Worm (Caenorhabditis elegans) whole organism, L1 larva: ENCODE data around the gene ZC317.6.
A peak's percentile ranks its signal among the peaks of the same experiment; 100 is the strongest.

Experiments used
- C16A3.4 ChIP-seq: fragments of 150-350 bp; optimal IDR thresholded peaks from 2 replicates; lab custom pipeline; 2014; ENCODE audit warnings: missing biosample characterization, missing genetic modification characterization
- Y116A8C.19 ChIP-seq: sonication (generic microtip); optimal IDR thresholded peaks from 2 replicates; lab custom pipeline; 2016; ENCODE audit warnings: missing compliant biosample characterization, missing genetic modification characterization, borderline replicate concordance
- alr-1 ChIP-seq: fragments of 200-800 bp; sonication (Bioruptor generic); optimal IDR thresholded peaks from 2 replicates; lab custom pipeline; 2018; ENCODE audit warnings: borderline replicate concordance, mild to moderate bottlenecking, missing genetic modification characterization, missing compliant biosample characterization
- ceh-8 ChIP-seq: fragments of 200-800 bp; sonication (Bioruptor generic); optimal IDR thresholded peaks from 2 replicates; lab custom pipeline; 2018; ENCODE audit warnings: mild to moderate bottlenecking, missing genetic modification characterization, moderate library complexity, missing compliant biosample characterization
- ceh-90 ChIP-seq: sonication (generic microtip); optimal IDR thresholded peaks from 2 replicates; lab custom pipeline; 2016; ENCODE audit warnings: missing genetic modification characterization, missing compliant biosample characterization
- ces-1 ChIP-seq: fragments of 150-350 bp; optimal IDR thresholded peaks from 2 replicates; lab custom pipeline; 2014; ENCODE audit warnings: missing biosample characterization, missing genetic modification reagents, missing genetic modification characterization
- dsc-1 ChIP-seq: sonication (generic microtip); optimal IDR thresholded peaks from 2 replicates; lab custom pipeline; 2016; ENCODE audit warnings: mild to moderate bottlenecking, missing genetic modification characterization, missing compliant biosample characterization
- egl-13 ChIP-seq: sonication (generic microtip); optimal IDR thresholded peaks from 2 replicates; lab custom pipeline; 2016; ENCODE audit warnings: missing genotype, missing genetic modification reagents, missing genetic modification characterization, missing compliant biosample characterization
- egl-27 ChIP-seq, 2 experiments: fragments of 150-350 bp in 1 of 2; sonication (generic microtip); optimal IDR thresholded peaks; 3 replicates each; lab custom pipeline; 2017 to 2018; ENCODE audit warnings: missing biosample characterization in 2 of 2, missing genetic modification characterization in 2 of 2, missing genetic modification reagents in 2 of 2
- elt-3 ChIP-seq, 6 experiments: fragments of 150-350 bp in 1 of 6; sonication (generic microtip); optimal IDR thresholded peaks; 2 replicates each; lab custom pipeline; 2017 to 2018; ENCODE audit warnings: missing biosample characterization in 6 of 6, missing genetic modification characterization in 6 of 6, inconsistent platforms in 1 of 6
- fkh-10 ChIP-seq: sonication (generic microtip); optimal IDR thresholded peaks from 2 replicates; lab custom pipeline; 2017; ENCODE audit warnings: missing biosample characterization, missing genetic modification reagents, missing genetic modification characterization
- fkh-4 ChIP-seq: sonication (generic microtip); optimal IDR thresholded peaks from 2 replicates; lab custom pipeline; 2016; ENCODE audit warnings: missing compliant biosample characterization, missing genetic modification characterization, borderline replicate concordance
- fos-1 ChIP-seq: fragments of 150-350 bp; optimal IDR thresholded peaks from 2 replicates; lab custom pipeline; 2014; ENCODE audit warnings: missing biosample characterization, missing genetic modification characterization
- irx-1 ChIP-seq: sonication (generic microtip); optimal IDR thresholded peaks from 2 replicates; lab custom pipeline; 2016; ENCODE audit warnings: missing genetic modification characterization, missing compliant biosample characterization
- jun-1 ChIP-seq: fragments of 150-350 bp; optimal IDR thresholded peaks from 2 replicates; lab custom pipeline; 2014; ENCODE audit warnings: missing biosample characterization, missing genetic modification reagents, missing genetic modification characterization
- lin-14 ChIP-seq: fragments of 200-800 bp; sonication (Bioruptor generic); optimal IDR thresholded peaks from 2 replicates; lab custom pipeline; 2018; ENCODE audit warnings: mild to moderate bottlenecking, missing genetic modification characterization, moderate library complexity, missing compliant biosample characterization
- lin-15B ChIP-seq: fragments of 150-350 bp; sonication (generic microtip); optimal IDR thresholded peaks from 3 replicates; lab custom pipeline; 2014; ENCODE audit warnings: missing biosample characterization, missing genetic modification characterization
- lin-35 ChIP-seq, 2 experiments: fragments of 150-350 bp; optimal IDR thresholded peaks; 2 replicates each; lab custom pipeline; 2014; ENCODE audit warnings: missing biosample characterization in 2 of 2, missing genetic modification characterization in 2 of 2, missing genetic modification reagents in 2 of 2
- lsy-2 ChIP-seq, 2 experiments: fragments of 150-350 bp; optimal IDR thresholded peaks; 2 replicates each; lab custom pipeline; 2014; ENCODE audit warnings: missing biosample characterization in 2 of 2, missing genetic modification characterization in 2 of 2
- mab-9 ChIP-seq: fragments of 200-800 bp; sonication (Bioruptor generic); IDR thresholded peaks from 2 replicates; pipeline ENCODE4 v1.3.6; 2022; ENCODE audit warnings: missing genetic modification reagents, missing genetic modification characterization, missing compliant biosample characterization
- mdl-1 ChIP-seq, 2 experiments: fragments of 150-350 bp; optimal IDR thresholded peaks; 2 replicates each; lab custom pipeline; 2014 to 2017; ENCODE audit warnings: missing biosample characterization in 2 of 2, missing genetic modification characterization in 2 of 2, inconsistent platforms in 1 of 2
- mep-1 ChIP-seq: fragments of 150-350 bp; optimal IDR thresholded peaks from 2 replicates; lab custom pipeline; 2014; ENCODE audit warnings: missing biosample characterization, missing genetic modification characterization
- nhr-20 ChIP-seq: sonication (generic microtip); optimal IDR thresholded peaks from 2 replicates; lab custom pipeline; 2016; ENCODE audit warnings: mild to moderate bottlenecking, missing genetic modification characterization, missing compliant biosample characterization
- nhr-28 ChIP-seq: fragments of 150-350 bp; optimal IDR thresholded peaks from 2 replicates; lab custom pipeline; 2014; ENCODE audit warnings: missing biosample characterization, missing genetic modification characterization
- nhr-71 ChIP-seq: sonication (generic microtip); optimal IDR thresholded peaks from 2 replicates; lab custom pipeline; 2016; ENCODE audit warnings: mild to moderate bottlenecking, missing genetic modification characterization, moderate library complexity, missing compliant biosample characterization
- nhr-77 ChIP-seq: fragments of 150-350 bp; optimal IDR thresholded peaks from 2 replicates; lab custom pipeline; 2014; ENCODE audit warnings: missing biosample characterization, missing genetic modification characterization
- nhr-90 ChIP-seq: sonication (generic microtip); optimal IDR thresholded peaks from 2 replicates; lab custom pipeline; 2016; ENCODE audit warnings: mild to moderate bottlenecking, missing genetic modification characterization, missing compliant biosample characterization; ENCODE audit not compliant: poor library complexity
- pax-3 ChIP-seq: fragments of 200-800 bp; sonication (Bioruptor generic); optimal IDR thresholded peaks from 2 replicates; lab custom pipeline; 2018; ENCODE audit warnings: mild to moderate bottlenecking, missing genetic modification characterization, moderate library complexity, missing compliant biosample characterization
- rnt-1 ChIP-seq: sonication (generic microtip); optimal IDR thresholded peaks from 2 replicates; lab custom pipeline; 2016; ENCODE audit warnings: mild to moderate bottlenecking, missing genetic modification characterization, moderate library complexity, missing compliant biosample characterization
- snu-23 ChIP-seq: sonication (generic microtip); optimal IDR thresholded peaks from 2 replicates; lab custom pipeline; 2016; ENCODE audit warnings: missing genetic modification characterization, missing compliant biosample characterization
- sox-4 ChIP-seq: sonication (generic microtip); optimal IDR thresholded peaks from 2 replicates; lab custom pipeline; 2016; ENCODE audit warnings: missing genetic modification characterization, missing compliant biosample characterization
- sup-37 ChIP-seq: fragments of 200-800 bp; sonication (Bioruptor generic); optimal IDR thresholded peaks from 2 replicates; lab custom pipeline; 2018; ENCODE audit warnings: mild to moderate bottlenecking, missing genetic modification characterization, missing compliant biosample characterization
- tbx-2 ChIP-seq: sonication (generic microtip); optimal IDR thresholded peaks from 2 replicates; lab custom pipeline; 2016; ENCODE audit warnings: missing genetic modification characterization, missing compliant biosample characterization
- tlp-1 ChIP-seq: fragments of 150-350 bp; optimal IDR thresholded peaks from 2 replicates; lab custom pipeline; 2014; ENCODE audit warnings: missing biosample characterization, missing genetic modification characterization
- unc-130 ChIP-seq: fragments of 150-350 bp; optimal IDR thresholded peaks from 2 replicates; lab custom pipeline; 2017; ENCODE audit warnings: missing biosample characterization, missing genetic modification characterization, inconsistent platforms
- unc-30 ChIP-seq: sonication (generic microtip); optimal IDR thresholded peaks from 2 replicates; lab custom pipeline; 2017; ENCODE audit warnings: missing biosample characterization, missing genetic modification characterization
- unc-86 ChIP-seq: sonication (generic microtip); optimal IDR thresholded peaks from 2 replicates; lab custom pipeline; 2016; ENCODE audit warnings: missing genetic modification characterization, missing compliant biosample characterization
- xbp-1 ChIP-seq: sonication (generic microtip); optimal IDR thresholded peaks from 2 replicates; lab custom pipeline; 2016; ENCODE audit warnings: missing genetic modification characterization, missing compliant biosample characterization
- zip-4 ChIP-seq: fragments of 200-800 bp; sonication (Bioruptor generic); optimal IDR thresholded peaks from 2 replicates; lab custom pipeline; 2018; ENCODE audit warnings: mild to moderate bottlenecking, missing genetic modification characterization, moderate library complexity, missing compliant biosample characterization
- ztf-11 ChIP-seq, 2 experiments: sonication (generic microtip); optimal IDR thresholded peaks; 2 replicates each; lab custom pipeline; 2016 to 2017; ENCODE audit warnings: missing genetic modification characterization in 2 of 2, missing biosample characterization in 1 of 2, missing compliant biosample characterization in 1 of 2

ZC317.6 gene

ce11 chrV:5454955-5455354 lies 13.4 kb downstream of the ZC317.6 start:
- TF ChIP-seq Y116A8C.19 (no peak), zip-4 (GFP tag; lab: Kevin White, UChicago) (no peak), lin-14 (GFP tag; lab: Kevin White, UChicago) (peak; percentile 16), fkh-10 (GFP tag; lab: Kevin White, UChicago) (peak; percentile 72)

ce11 chrV:5453615-5454014 lies 14.8 kb downstream of the ZC317.6 start, which contains the start of gene glc-3:
TSS of gene glc-3 (minus strand) at chrV:5453715.
- TF ChIP-seq unc-86 (tag; lab: Kevin White, UChicago) (no peak), jun-1 (tag; lab: Kevin White, UChicago) (no peak), lin-35 (GFP tag; optimal IDR thresholded peaks at IDR 0.05; lab: Kevin White, UChicago) (no peak), lin-15B (no peak), mab-9 (GFP tag; lab: Robert Waterston, UW) (no peak), ceh-90 (tag; lab: Kevin White, UChicago) (no peak), nhr-71 (tag; lab: Kevin White, UChicago) (no peak), elt-3 (tag; optimal IDR thresholded peaks at IDR 0.05; lab: Kevin White, UChicago) (no peak), fkh-10 (GFP tag; lab: Kevin White, UChicago) (no peak), ztf-11 (tag; optimal IDR thresholded peaks at IDR 0.05; lab: Kevin White, UChicago) (no peak), pax-3 (tag; lab: Kevin White, UChicago) (no peak), rnt-1 (tag; lab: Kevin White, UChicago) (no peak), Y116A8C.19 (no peak), zip-4 (GFP tag; lab: Kevin White, UChicago) (no peak), xbp-1 (tag; lab: Kevin White, UChicago) (no peak), nhr-20 (tag; lab: Kevin White, UChicago) (no peak), C16A3.4 (no peak), egl-13 (tag; lab: Kevin White, UChicago) (no peak), sox-4 (tag; lab: Kevin White, UChicago) (no peak), nhr-28 (tag; lab: Kevin White, UChicago) (no peak)

- TF ChIP-seq alr-1 (tag; lab: Kevin White, UChicago): no peak
- no peak for TF ChIP-seq irx-1 (tag; lab: Kevin White, UChicago)
- TF ChIP-seq snu-23: no peak
- TF ChIP-seq egl-13 (tag; lab: Kevin White, UChicago): no peak
- TF ChIP-seq tbx-2: no peak
- TF ChIP-seq unc-30: no peak
- no peak for TF ChIP-seq lin-14 (GFP tag; lab: Kevin White, UChicago)
- TF ChIP-seq fos-1 (tag; lab: Kevin White, UChicago): no peak
- TF ChIP-seq sup-37: no peak
- TF ChIP-seq rnt-1 (tag; lab: Kevin White, UChicago): no peak
- TF ChIP-seq mep-1 (tag; lab: Kevin White, UChicago): no peak
- TF ChIP-seq nhr-77 (tag; lab: Kevin White, UChicago): no peak
- TF ChIP-seq ces-1 (GFP tag; lab: Kevin White, UChicago): no peak
- no peak for TF ChIP-seq ceh-8
- no peak for TF ChIP-seq mab-9 (GFP tag; lab: Robert Waterston, UW)
- TF ChIP-seq egl-27 (tag; optimal IDR thresholded peaks at IDR 0.05; lab: Kevin White, UChicago): no peak
- no peak for TF ChIP-seq lin-15B
- no peak for TF ChIP-seq mdl-1 (tag; optimal IDR thresholded peaks at IDR 0.05; lab: Kevin White, UChicago)
- TF ChIP-seq nhr-71 (tag; lab: Kevin White, UChicago): no peak
- TF ChIP-seq elt-3 (tag; optimal IDR thresholded peaks at IDR 0.05; lab: Kevin White, UChicago): no peak
- TF ChIP-seq, all 84 proteins: peak for 0
Measured at ce11 chrV:5450742-5451141, 17.6 kb downstream of the ZC317.6 start.

ce11 chrV:5447057-5447456 lies 21.3 kb downstream of the ZC317.6 start:
- TF ChIP-seq mep-1 (tag; lab: Kevin White, UChicago) (no peak), nhr-20 (tag; lab: Kevin White, UChicago) (no peak), elt-3 (tag; optimal IDR thresholded peaks at IDR 0.05; lab: Kevin White, UChicago) (no peak), tlp-1 (tag; lab: Kevin White, UChicago) (no peak), nhr-90 (no peak), dsc-1 (tag; lab: Kevin White, UChicago) (peak; percentile 89), mab-9 (GFP tag; lab: Robert Waterston, UW) (no peak), unc-130 (no peak), fkh-4 (peak; percentile 63), ceh-90 (tag; lab: Kevin White, UChicago) (no peak), lsy-2 (tag; optimal IDR thresholded peaks at IDR 0.05; lab: Kevin White, UChicago) (no peak)
